Worm (Caenorhabditis elegans) whole organism, L1 larva: ENCODE measurements around the gene glr-4.

ENCODE experiments used
- C04F5.9 ChIP-seq: sonication (generic microtip); optimal IDR thresholded peaks from 2 replicates; lab custom pipeline; 2016; ENCODE audit warnings: missing genetic modification characterization, missing compliant biosample characterization
- C16A3.4 ChIP-seq: fragments of 150-350 bp; optimal IDR thresholded peaks from 2 replicates; lab custom pipeline; 2014; ENCODE audit warnings: missing biosample characterization, missing genetic modification characterization
- C34B4.2 ChIP-seq: sonication (generic microtip); optimal IDR thresholded peaks from 2 replicates; lab custom pipeline; 2017; ENCODE audit warnings: mild to moderate bottlenecking, missing genetic modification characterization, missing compliant biosample characterization
- Y116A8C.19 ChIP-seq: sonication (generic microtip); optimal IDR thresholded peaks from 2 replicates; lab custom pipeline; 2016; ENCODE audit warnings: missing compliant biosample characterization, missing genetic modification characterization, borderline replicate concordance
- alr-1 ChIP-seq: fragments of 200-800 bp; sonication (Bioruptor generic); optimal IDR thresholded peaks from 2 replicates; lab custom pipeline; 2018; ENCODE audit warnings: borderline replicate concordance, mild to moderate bottlenecking, missing genetic modification characterization, missing compliant biosample characterization
- blmp-1 ChIP-seq: fragments of 150-350 bp; optimal IDR thresholded peaks from 2 replicates; lab custom pipeline; 2014; ENCODE audit warnings: missing biosample characterization, missing genetic modification characterization
- ceh-82 ChIP-seq, 3 experiments: fragments of 150-350 bp in 1 of 3; sonication (generic microtip) in 2 of 3; optimal IDR thresholded peaks; 2 replicates each; lab custom pipeline; 2014 to 2017; ENCODE audit warnings: missing biosample characterization in 3 of 3, missing genetic modification characterization in 3 of 3
- ceh-88 ChIP-seq: fragments of 200-800 bp; sonication (Bioruptor generic); IDR thresholded peaks from 2 replicates; pipeline ENCODE4 v1.3.6; 2022; ENCODE audit warnings: missing genetic modification characterization, missing compliant biosample characterization
- ceh-90 ChIP-seq: sonication (generic microtip); optimal IDR thresholded peaks from 2 replicates; lab custom pipeline; 2016; ENCODE audit warnings: missing genetic modification characterization, missing compliant biosample characterization
- ces-1 ChIP-seq: fragments of 150-350 bp; optimal IDR thresholded peaks from 2 replicates; lab custom pipeline; 2014; ENCODE audit warnings: missing biosample characterization, missing genetic modification reagents, missing genetic modification characterization
- dpl-1 ChIP-seq, 3 experiments: fragments of 150-350 bp in 2 of 3; sonication (generic microtip) in 1 of 3; optimal IDR thresholded peaks; 2 replicates each; lab custom pipeline; 2014 to 2017; ENCODE audit warnings: missing biosample characterization in 3 of 3, missing genetic modification characterization in 3 of 3, missing genetic modification reagents in 3 of 3
- dsc-1 ChIP-seq: sonication (generic microtip); optimal IDR thresholded peaks from 2 replicates; lab custom pipeline; 2016; ENCODE audit warnings: mild to moderate bottlenecking, missing genetic modification characterization, missing compliant biosample characterization
- efl-1 ChIP-seq, 4 experiments: fragments of 150-350 bp; optimal IDR thresholded peaks in 3 of 4; peaks in 1 of 4; 1 replicate in 1 of 4; 2 replicates in 3 of 4; lab custom pipeline; 2014; ENCODE audit warnings: missing biosample characterization in 2 of 4, missing genetic modification characterization in 2 of 4, missing genetic modification reagents in 2 of 4
- elt-2 ChIP-seq: sonication (generic microtip); optimal IDR thresholded peaks from 2 replicates; lab custom pipeline; 2016; ENCODE audit warnings: missing genetic modification characterization, mild to moderate bottlenecking, inconsistent platforms, missing compliant biosample characterization, missing genetic modification reagents
- elt-3 ChIP-seq, 6 experiments: fragments of 150-350 bp in 1 of 6; sonication (generic microtip); optimal IDR thresholded peaks; 2 replicates each; lab custom pipeline; 2017 to 2018; ENCODE audit warnings: missing biosample characterization in 6 of 6, missing genetic modification characterization in 6 of 6, inconsistent platforms in 1 of 6
- grh-1 ChIP-seq: fragments of 200-800 bp; sonication (Bioruptor generic); IDR thresholded peaks from 2 replicates; pipeline ENCODE4 v1.3.6; 2022; ENCODE audit warnings: missing genetic modification reagents, missing genetic modification characterization, missing compliant biosample characterization
- hpl-2 ChIP-seq: fragments of 150-350 bp; optimal IDR thresholded peaks from 2 replicates; lab custom pipeline; 2014; ENCODE audit warnings: missing biosample characterization, missing genetic modification reagents, missing genetic modification characterization
- lin-14 ChIP-seq: fragments of 200-800 bp; sonication (Bioruptor generic); optimal IDR thresholded peaks from 2 replicates; lab custom pipeline; 2018; ENCODE audit warnings: mild to moderate bottlenecking, missing genetic modification characterization, moderate library complexity, missing compliant biosample characterization
- lin-15B ChIP-seq: fragments of 150-350 bp; sonication (generic microtip); optimal IDR thresholded peaks from 3 replicates; lab custom pipeline; 2014; ENCODE audit warnings: missing biosample characterization, missing genetic modification characterization
- lin-35 ChIP-seq, 2 experiments: fragments of 150-350 bp; optimal IDR thresholded peaks; 2 replicates each; lab custom pipeline; 2014; ENCODE audit warnings: missing biosample characterization in 2 of 2, missing genetic modification characterization in 2 of 2, missing genetic modification reagents in 2 of 2
- lin-39 ChIP-seq: fragments of 150-350 bp; optimal IDR thresholded peaks from 2 replicates; lab custom pipeline; 2014; ENCODE audit warnings: missing biosample characterization, missing genetic modification reagents, missing genetic modification characterization
- lir-3 ChIP-seq: sonication (generic microtip); optimal IDR thresholded peaks from 2 replicates; lab custom pipeline; 2016; ENCODE audit warnings: mild to moderate bottlenecking, missing genetic modification characterization, moderate library complexity, missing compliant biosample characterization; ENCODE audit not compliant: poor library complexity
- lsy-2 ChIP-seq, 2 experiments: fragments of 150-350 bp; optimal IDR thresholded peaks; 2 replicates each; lab custom pipeline; 2014; ENCODE audit warnings: missing biosample characterization in 2 of 2, missing genetic modification characterization in 2 of 2
- mdl-1 ChIP-seq, 2 experiments: fragments of 150-350 bp; optimal IDR thresholded peaks; 2 replicates each; lab custom pipeline; 2014 to 2017; ENCODE audit warnings: missing biosample characterization in 2 of 2, missing genetic modification characterization in 2 of 2, inconsistent platforms in 1 of 2
- mef-2 ChIP-seq: fragments of 150-350 bp; optimal IDR thresholded peaks from 2 replicates; lab custom pipeline; 2014; ENCODE audit warnings: missing biosample characterization, missing genetic modification characterization
- mep-1 ChIP-seq: fragments of 150-350 bp; optimal IDR thresholded peaks from 2 replicates; lab custom pipeline; 2014; ENCODE audit warnings: missing biosample characterization, missing genetic modification characterization
- nhr-11 ChIP-seq: fragments of 150-350 bp; optimal IDR thresholded peaks from 2 replicates; lab custom pipeline; 2014; ENCODE audit warnings: missing biosample characterization, missing genetic modification characterization
- nhr-12 ChIP-seq: sonication (generic microtip); optimal IDR thresholded peaks from 2 replicates; lab custom pipeline; 2017; ENCODE audit warnings: missing biosample characterization, missing genetic modification characterization
- nhr-19 ChIP-seq: fragments of 200-800 bp; sonication (Bioruptor generic); conservative IDR thresholded peaks from 2 replicates; pipeline ENCODE4 v1.3.6; 2022; ENCODE audit warnings: missing genetic modification characterization, missing compliant biosample characterization
- nhr-20 ChIP-seq: sonication (generic microtip); optimal IDR thresholded peaks from 2 replicates; lab custom pipeline; 2016; ENCODE audit warnings: mild to moderate bottlenecking, missing genetic modification characterization, missing compliant biosample characterization
- nhr-237 ChIP-seq: fragments of 150-350 bp; optimal IDR thresholded peaks from 2 replicates; lab custom pipeline; 2014; ENCODE audit warnings: missing biosample characterization, missing genetic modification characterization
- nhr-71 ChIP-seq: sonication (generic microtip); optimal IDR thresholded peaks from 2 replicates; lab custom pipeline; 2016; ENCODE audit warnings: mild to moderate bottlenecking, missing genetic modification characterization, moderate library complexity, missing compliant biosample characterization
- nhr-85 ChIP-seq: sonication (generic microtip); peaks from one replicate; lab custom pipeline; 2016; ENCODE audit warnings: missing genetic modification characterization, inconsistent platforms, missing compliant biosample characterization
- nhr-90 ChIP-seq: sonication (generic microtip); optimal IDR thresholded peaks from 2 replicates; lab custom pipeline; 2016; ENCODE audit warnings: mild to moderate bottlenecking, missing genetic modification characterization, missing compliant biosample characterization; ENCODE audit not compliant: poor library complexity
- pag-3 ChIP-seq: sonication (generic microtip); optimal IDR thresholded peaks from 2 replicates; lab custom pipeline; 2017; ENCODE audit warnings: missing genetic modification characterization, mild to moderate bottlenecking, missing compliant biosample characterization, antibody characterized with exemption, borderline replicate concordance; ENCODE audit not compliant: insufficient read depth
- rnt-1 ChIP-seq: sonication (generic microtip); optimal IDR thresholded peaks from 2 replicates; lab custom pipeline; 2016; ENCODE audit warnings: mild to moderate bottlenecking, missing genetic modification characterization, moderate library complexity, missing compliant biosample characterization
- skn-1 ChIP-seq: fragments of 150-350 bp; optimal IDR thresholded peaks from 2 replicates; lab custom pipeline; 2014; ENCODE audit warnings: missing biosample characterization, missing genetic modification characterization
- snu-23 ChIP-seq: sonication (generic microtip); optimal IDR thresholded peaks from 2 replicates; lab custom pipeline; 2016; ENCODE audit warnings: missing genetic modification characterization, missing compliant biosample characterization
- sox-4 ChIP-seq: sonication (generic microtip); optimal IDR thresholded peaks from 2 replicates; lab custom pipeline; 2016; ENCODE audit warnings: missing genetic modification characterization, missing compliant biosample characterization
- sup-37 ChIP-seq: fragments of 200-800 bp; sonication (Bioruptor generic); optimal IDR thresholded peaks from 2 replicates; lab custom pipeline; 2018; ENCODE audit warnings: mild to moderate bottlenecking, missing genetic modification characterization, missing compliant biosample characterization
- swsn-7 ChIP-seq: sonication (generic microtip); optimal IDR thresholded peaks from 2 replicates; lab custom pipeline; 2016; ENCODE audit warnings: missing genetic modification characterization, missing compliant biosample characterization
- unc-98 ChIP-seq: fragments of 200-800 bp; sonication (Bioruptor generic); IDR thresholded peaks from 2 replicates; pipeline ENCODE4 v1.3.6; 2022; ENCODE audit warnings: missing genetic modification characterization, missing compliant biosample characterization
- zip-4 ChIP-seq: fragments of 200-800 bp; sonication (Bioruptor generic); optimal IDR thresholded peaks from 2 replicates; lab custom pipeline; 2018; ENCODE audit warnings: mild to moderate bottlenecking, missing genetic modification characterization, moderate library complexity, missing compliant biosample characterization
- ztf-4 ChIP-seq: fragments of 150-350 bp; optimal IDR thresholded peaks from 2 replicates; lab custom pipeline; 2014; ENCODE audit warnings: missing biosample characterization, missing genetic modification characterization

glr-4 gene

ce11 chrII:7781102-7781616, 13.0 kb downstream of the glr-4 start, which contains the start of the genes snpc-1.1 and spdl-1:
Gene snpc-1.1, minus strand, starts transcription at chrII:7781301.
Gene spdl-1, plus strand, starts transcription at chrII:7781566.
- TF ChIP-seq ceh-82 (tag; optimal IDR thresholded peaks at IDR 0.05; lab: Kevin White, UChicago), result peak in 1 of 3 experiments; percentile 7
- peak; percentile 30 for TF ChIP-seq mep-1 (tag; lab: Kevin White, UChicago)
- TF ChIP-seq lsy-2 (tag; optimal IDR thresholded peaks at IDR 0.05; lab: Kevin White, UChicago), result peak in 1 of 2 experiments; percentile 65
- TF ChIP-seq efl-1 (optimal IDR thresholded peaks at IDR 0.05; lab: Kevin White, UChicago), result peak; percentile 75 to 79
- TF ChIP-seq efl-1 (GFP tag; optimal IDR thresholded peaks at IDR 0.05 in 1 of 2; lab: Kevin White, UChicago), result peak; percentile 84 to 97
- TF ChIP-seq ceh-90 (tag; lab: Kevin White, UChicago), result no peak
- TF ChIP-seq mef-2 (tag; lab: Kevin White, UChicago), result no peak
- no peak for TF ChIP-seq grh-1
- peak; percentile 71 to 88 (median 77) for TF ChIP-seq dpl-1 (GFP tag; optimal IDR thresholded peaks at IDR 0.05; lab: Kevin White, UChicago)
- no peak for TF ChIP-seq C04F5.9 (tag; lab: Kevin White, UChicago)
- TF ChIP-seq alr-1 (tag; lab: Kevin White, UChicago), result no peak
- no peak for TF ChIP-seq nhr-12 (tag; lab: Kevin White, UChicago)
- no peak for TF ChIP-seq pag-3 (tag; lab: Kevin White, UChicago)
- TF ChIP-seq lin-39 (tag; lab: Kevin White, UChicago), result no peak
- no peak for TF ChIP-seq hpl-2 (GFP tag; lab: Kevin White, UChicago)
- TF ChIP-seq skn-1 (tag; lab: Kevin White, UChicago), result peak; percentile 27
- peak; percentile 1 for TF ChIP-seq lin-15B
- peak; percentile 22 for TF ChIP-seq rnt-1 (tag; lab: Kevin White, UChicago)
- TF ChIP-seq sup-37, result no peak
- no peak for TF ChIP-seq nhr-237 (tag; lab: Kevin White, UChicago)
- TF ChIP-seq nhr-85 (tag; lab: Kevin White, UChicago), result peak; percentile 5
- no peak for TF ChIP-seq ceh-88 (GFP tag; lab: Robert Waterston, UW)
- peak; percentile 67 to 91 for TF ChIP-seq lin-35 (GFP tag; optimal IDR thresholded peaks at IDR 0.05; lab: Kevin White, UChicago)
- peak in 1 of 2 experiments; percentile 7 for TF ChIP-seq mdl-1 (tag; optimal IDR thresholded peaks at IDR 0.05; lab: Kevin White, UChicago)
- TF ChIP-seq ces-1 (GFP tag; lab: Kevin White, UChicago), result no peak
- TF ChIP-seq unc-98 (GFP tag; lab: Robert Waterston, UW), result no peak
- peak; percentile 53 for TF ChIP-seq blmp-1
- TF ChIP-seq nhr-11, result no peak
- TF ChIP-seq snu-23 (GFP tag; lab: Kevin White, UChicago), result peak; percentile 24
- TF ChIP-seq C34B4.2 (tag; lab: Kevin White, UChicago), result no peak
- peak; percentile 2 for TF ChIP-seq C16A3.4 (tag; lab: Kevin White, UChicago)
- peak; percentile 13 for TF ChIP-seq lin-14 (GFP tag; lab: Kevin White, UChicago)
- TF ChIP-seq, all 84 proteins: peak for 15

- TF ChIP-seq elt-2, result peak; percentile 4
- TF ChIP-seq Y116A8C.19 (tag; lab: Kevin White, UChicago), result no peak
- TF ChIP-seq, all 84 proteins: peak for 1
Measured at ce11 chrII:7778273-7778672, 15.8 kb downstream of the glr-4 start.

DNA sequence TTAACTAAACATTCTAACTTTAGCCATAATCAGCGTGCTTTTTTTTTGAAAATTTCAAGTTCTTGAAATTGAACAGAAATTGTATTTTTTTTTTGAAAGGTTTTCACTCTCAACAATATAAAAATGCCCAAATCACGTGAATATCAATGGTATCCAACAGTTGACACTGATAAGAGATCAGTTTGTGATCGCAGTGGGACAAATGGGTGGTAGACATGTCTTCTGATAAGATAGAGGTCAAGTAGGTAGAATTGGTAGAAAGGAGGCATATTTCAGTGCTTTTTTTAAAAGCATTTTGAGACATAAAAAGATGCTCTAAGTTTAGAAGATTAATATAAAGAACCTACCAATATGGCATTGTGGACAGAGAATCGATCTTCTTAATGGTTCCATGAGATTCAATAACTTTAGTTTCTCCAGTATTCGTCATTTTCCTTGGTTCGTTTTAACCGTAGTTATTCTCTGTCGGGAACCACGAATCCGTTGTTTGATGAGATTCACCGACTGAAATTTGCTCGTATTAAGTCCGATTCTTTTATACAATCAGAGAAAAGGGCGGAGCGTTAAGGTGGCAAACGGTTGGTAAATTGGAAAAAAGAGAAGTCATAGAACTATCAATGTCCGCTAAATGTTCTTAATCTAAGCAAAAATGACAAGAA, 16.7 kb downstream of the glr-4 start, which contains the start of gene mthf-1:
TSS of gene mthf-1 (minus strand) at position 504 of the 659 bp plus-strand sequence.
- peak; percentile 66 for TF ChIP-seq nhr-90
- peak in 4 of 6 experiments; percentile 23 to 73 (median 67) for TF ChIP-seq elt-3 (tag; optimal IDR thresholded peaks at IDR 0.05; lab: Kevin White, UChicago)
- peak in 1 of 3 experiments; percentile 17 for TF ChIP-seq dpl-1 (GFP tag; optimal IDR thresholded peaks at IDR 0.05; lab: Kevin White, UChicago)
- TF ChIP-seq swsn-7 (tag; lab: Kevin White, UChicago), result no peak
- no peak for TF ChIP-seq dsc-1
- no peak for TF ChIP-seq lin-39 (tag; lab: Kevin White, UChicago)
- TF ChIP-seq C16A3.4 (tag; lab: Kevin White, UChicago), result peak; percentile 2
- peak; percentile 15; the same call in 1 of the 2 replicates for TF ChIP-seq nhr-19 (GFP tag; lab: Robert Waterston, UW)
- TF ChIP-seq efl-1 (optimal IDR thresholded peaks at IDR 0.05; lab: Kevin White, UChicago), result no peak
- TF ChIP-seq efl-1 (GFP tag; optimal IDR thresholded peaks at IDR 0.05 in 1 of 2; lab: Kevin White, UChicago), result peak in 1 of 2 experiments; percentile 6
- peak in 1 of 2 experiments; percentile 60 for TF ChIP-seq lin-35 (GFP tag; optimal IDR thresholded peaks at IDR 0.05; lab: Kevin White, UChicago)
- TF ChIP-seq Y116A8C.19 (tag; lab: Kevin White, UChicago), result no peak
- peak; percentile 86 for TF ChIP-seq elt-2
- TF ChIP-seq blmp-1, result peak; percentile 69
- no peak for TF ChIP-seq lir-3
- TF ChIP-seq nhr-71, result peak; percentile 47
- no peak for TF ChIP-seq ztf-4 (tag; lab: Kevin White, UChicago)
- peak; percentile 70 for TF ChIP-seq nhr-85 (tag; lab: Kevin White, UChicago)
- TF ChIP-seq nhr-20, result peak; percentile 41
- TF ChIP-seq alr-1 (tag; lab: Kevin White, UChicago), result no peak
- TF ChIP-seq zip-4, result no peak
- no peak for TF ChIP-seq sox-4 (tag; lab: Kevin White, UChicago)
